Fruit fly (Drosophila melanogaster) Kc167 (cell line): Measurements from ENCODE around the gene gt.

Experiments
- Myc ChIP-seq: fragments of >200 bp; optimal IDR thresholded peaks from 2 replicates; lab custom pipeline; 2017; ENCODE audit warnings: missing external identifiers
- Sin3A ChIP-seq: fragments of >200 bp; optimal IDR thresholded peaks from 2 replicates; lab custom pipeline; 2018; ENCODE audit warnings: missing external identifiers
- h ChIP-seq: fragments of >200 bp; optimal IDR thresholded peaks from 3 replicates; lab custom pipeline; 2018; ENCODE audit warnings: missing external identifiers
- insv ChIP-seq: fragments of >200 bp; optimal IDR thresholded peaks from 3 replicates; lab custom pipeline; 2018; ENCODE audit warnings: missing external identifiers
- psq ChIP-seq: fragments of >200 bp; optimal IDR thresholded peaks from 2 replicates; lab custom pipeline; 2017; ENCODE audit warnings: missing external identifiers
- ttk ChIP-seq: sonication (Bioruptor generic); optimal IDR thresholded peaks from 2 replicates; lab custom pipeline; 2017; ENCODE audit warnings: missing external identifiers

Gene gt

dm6 chrX:2396204-2396882 lies 32.4 kb downstream of the gt start:
- TF ChIP-seq Sin3A (lab: Kevin White, UChicago) (no peak), psq (lab: Kevin White, UChicago) (no peak), h (lab: Kevin White, UChicago) (no peak), Myc (lab: Kevin White, UChicago) (no peak), ttk (lab: Kevin White, UChicago) (no peak), insv (lab: Kevin White, UChicago) (no peak)

- TF ChIP-seq insv (lab: Kevin White, UChicago): no peak
Observed at dm6 chrX:2394516-2394915, 34.3 kb downstream of the gt start.

DNA sequence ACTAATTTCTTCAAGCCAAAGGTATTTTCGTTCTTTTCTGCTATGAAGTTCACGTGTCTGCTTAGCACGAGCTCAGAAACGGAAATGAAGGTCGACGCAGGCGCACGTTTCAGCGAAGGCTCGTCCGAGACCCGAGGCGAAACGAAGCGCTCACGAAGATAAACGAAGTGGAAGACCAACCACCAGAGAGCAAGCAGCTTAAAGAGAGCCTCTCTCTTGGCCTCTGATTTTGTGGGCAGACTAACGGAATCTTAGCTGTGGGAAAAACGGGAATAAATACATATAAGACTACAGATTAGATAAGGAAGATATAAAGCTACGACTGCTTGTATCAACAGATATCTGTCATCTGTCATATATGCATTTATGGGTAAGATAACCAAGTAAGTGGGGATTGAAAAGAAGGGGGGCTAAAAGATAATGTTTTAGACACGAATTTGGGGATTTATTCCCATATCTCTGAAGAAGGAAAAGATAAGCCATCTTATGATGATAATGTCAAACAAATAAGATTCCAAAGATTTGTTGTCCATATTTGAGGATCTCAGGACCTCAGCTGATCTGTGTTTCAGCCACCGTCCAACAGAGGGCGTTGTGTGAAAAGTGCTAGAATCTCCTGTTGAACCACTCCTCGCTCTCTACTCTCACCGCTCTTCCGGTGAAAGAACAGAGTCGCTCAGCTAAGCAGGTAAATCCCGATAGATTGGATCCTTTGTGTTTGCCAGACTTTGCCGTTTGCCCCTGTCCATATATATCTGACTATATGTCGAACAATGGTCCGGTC lies 41.0 kb downstream of the gt start, which contains the start of gene PsGEF:
PsGEF (minus strand) TSS at position 86 of the 784 bp plus-strand sequence.
- no peak for TF ChIP-seq ttk (lab: Kevin White, UChicago)
- no peak for TF ChIP-seq h (lab: Kevin White, UChicago)
- TF ChIP-seq insv (lab: Kevin White, UChicago): no peak
- no peak for TF ChIP-seq Myc (lab: Kevin White, UChicago)
- no peak for TF ChIP-seq psq (lab: Kevin White, UChicago)
- no peak for TF ChIP-seq Sin3A (lab: Kevin White, UChicago)

- no peak for TF ChIP-seq ttk (lab: Kevin White, UChicago)
- TF ChIP-seq h (lab: Kevin White, UChicago): no peak
- TF ChIP-seq insv (lab: Kevin White, UChicago): no peak
- no peak for TF ChIP-seq Myc (lab: Kevin White, UChicago)
Observed at dm6 chrX:2383121-2383848, 45.5 kb downstream of the gt start.
